Worm (Caenorhabditis elegans) whole organism, L4 larva: ENCODE measurements around the gene mrps-12.

Experiments
- F44E2.7 ChIP-seq: fragments of 200-800 bp; sonication (Bioruptor generic); IDR thresholded peaks from 2 replicates; pipeline ENCODE4 v2.1.2; 2022; ENCODE audit warnings: missing genetic modification characterization, missing compliant biosample characterization
- T20F7.1 ChIP-seq: fragments of 200-800 bp; sonication (Bioruptor generic); optimal IDR thresholded peaks from 2 replicates; lab custom pipeline; 2018; ENCODE audit warnings: mild to moderate bottlenecking, missing genetic modification characterization, missing compliant biosample characterization
- T26A8.4 ChIP-seq: fragments of 200-800 bp; sonication (Bioruptor generic); IDR thresholded peaks from 2 replicates; pipeline ENCODE4 v1.3.6; 2022; ENCODE audit warnings: missing genetic modification characterization, missing compliant biosample characterization
- Y48G9A.11 ChIP-seq: fragments of 200-800 bp; sonication (Bioruptor generic); IDR thresholded peaks from 2 replicates; pipeline ENCODE4 v1.3.6; 2022; ENCODE audit warnings: missing genetic modification reagents, missing genetic modification characterization, missing compliant biosample characterization
- Y5F2A.4 ChIP-seq: fragments of 200-800 bp; sonication (Bioruptor generic); optimal IDR thresholded peaks from 2 replicates; lab custom pipeline; 2018; ENCODE audit warnings: mild to moderate bottlenecking, missing genetic modification characterization, missing compliant biosample characterization
- Y75B8A.6 ChIP-seq: fragments of 200-800 bp; sonication (Bioruptor generic); IDR thresholded peaks from 2 replicates; pipeline ENCODE4 v1.3.6; 2022; ENCODE audit warnings: missing genetic modification reagents, missing genetic modification characterization, missing compliant biosample characterization
- ZK337.2 ChIP-seq: fragments of 200-800 bp; sonication (Bioruptor generic); IDR thresholded peaks from 2 replicates; pipeline ENCODE4 v1.3.6; 2022; ENCODE audit warnings: missing genetic modification reagents, missing genetic modification characterization, missing compliant biosample characterization
- ZK546.5 ChIP-seq, 2 experiments: sonication (generic microtip); optimal IDR thresholded peaks; 2 replicates each; lab custom pipeline; 2017; ENCODE audit warnings: missing biosample characterization in 2 of 2, missing genetic modification characterization in 2 of 2
- aha-1 ChIP-seq: fragments of 150-350 bp; peaks from one replicate; lab custom pipeline; 2014; ENCODE audit warnings: missing biosample characterization, missing genetic modification characterization
- aly-2 ChIP-seq: sonication (generic microtip); optimal IDR thresholded peaks from 2 replicates; lab custom pipeline; 2018; ENCODE audit warnings: missing biosample characterization, missing genetic modification characterization
- ceh-20 ChIP-seq: fragments of 200-800 bp; sonication (Bioruptor generic); IDR thresholded peaks from 2 replicates; pipeline ENCODE4 v1.3.6; 2022; ENCODE audit warnings: missing genetic modification reagents, missing genetic modification characterization, missing compliant biosample characterization
- ceh-28 ChIP-seq: fragments of 150-350 bp; optimal IDR thresholded peaks from 2 replicates; lab custom pipeline; 2014; ENCODE audit warnings: missing biosample characterization, missing genetic modification reagents, missing genetic modification characterization
- cey-2 ChIP-seq: sonication (generic microtip); optimal IDR thresholded peaks from 3 replicates; lab custom pipeline; 2017; ENCODE audit warnings: missing genetic modification characterization, mild to moderate bottlenecking, missing compliant biosample characterization, antibody characterized with exemption, borderline replicate concordance; ENCODE audit not compliant: insufficient read depth
- ctbp-1 ChIP-seq: fragments of 200-800 bp; sonication (Bioruptor generic); IDR thresholded peaks from 2 replicates; pipeline ENCODE4 v1.3.6; 2022; ENCODE audit warnings: missing genetic modification reagents, missing genetic modification characterization, missing compliant biosample characterization
- daf-12 ChIP-seq: fragments of 150-350 bp; optimal IDR thresholded peaks from 2 replicates; lab custom pipeline; 2014; ENCODE audit warnings: missing biosample characterization, missing genetic modification reagents, missing genetic modification characterization
- daf-16 ChIP-seq, 3 experiments: sonication (generic microtip); optimal IDR thresholded peaks; 2 replicates each; lab custom pipeline; 2016 to 2017; ENCODE audit warnings: missing genetic modification characterization in 3 of 3, missing genetic modification reagents in 3 of 3, mild to moderate bottlenecking in 2 of 3, missing compliant biosample characterization in 2 of 3, missing biosample characterization in 1 of 3, moderate library complexity in 1 of 3
- daf-19 ChIP-seq: fragments of 200-800 bp; sonication (Bioruptor generic); conservative IDR thresholded peaks from 2 replicates; pipeline ENCODE4 v1.3.6; 2022; ENCODE audit warnings: missing genetic modification characterization, missing compliant biosample characterization
- dmd-6 ChIP-seq: fragments of 200-800 bp; sonication (Bioruptor generic); IDR thresholded peaks from 2 replicates; pipeline ENCODE4 v1.3.6; 2022; ENCODE audit warnings: missing genetic modification reagents, missing genetic modification characterization, missing compliant biosample characterization
- dve-1 ChIP-seq: sonication (generic microtip); optimal IDR thresholded peaks from 2 replicates; lab custom pipeline; 2017; ENCODE audit warnings: antibody characterized with exemption, mild to moderate bottlenecking, missing genetic modification characterization, missing compliant biosample characterization; ENCODE audit not compliant: insufficient read depth
- fkh-10 ChIP-seq: fragments of 150-350 bp; optimal IDR thresholded peaks from 2 replicates; lab custom pipeline; 2014; ENCODE audit warnings: missing biosample characterization, missing genetic modification reagents, missing genetic modification characterization
- hif-1 ChIP-seq, 2 experiments: sonication (generic microtip); optimal IDR thresholded peaks; 2 replicates each; lab custom pipeline; 2016 to 2017; ENCODE audit warnings: missing compliant biosample characterization in 2 of 2, missing genetic modification characterization in 2 of 2, missing genetic modification reagents in 2 of 2, missing genotype in 2 of 2, mild to moderate bottlenecking in 1 of 2
- hlh-11 ChIP-seq: fragments of 200-800 bp; sonication (Bioruptor generic); optimal IDR thresholded peaks from 2 replicates; lab custom pipeline; 2018; ENCODE audit warnings: mild to moderate bottlenecking, missing genetic modification characterization, missing compliant biosample characterization
- hlh-30 ChIP-seq: sonication (generic microtip); optimal IDR thresholded peaks from 2 replicates; lab custom pipeline; 2017; ENCODE audit warnings: antibody characterized with exemption, mild to moderate bottlenecking, missing genetic modification characterization, missing compliant biosample characterization; ENCODE audit not compliant: insufficient read depth
- jun-1 ChIP-seq: fragments of 150-350 bp; optimal IDR thresholded peaks from 2 replicates; lab custom pipeline; 2014; ENCODE audit warnings: missing biosample characterization, missing genetic modification reagents, missing genetic modification characterization
- lin-1 ChIP-seq: fragments of 200-800 bp; sonication (Bioruptor generic); IDR thresholded peaks from 2 replicates; pipeline ENCODE4 v1.3.6; 2022; ENCODE audit warnings: missing genetic modification reagents, missing genetic modification characterization, missing compliant biosample characterization
- lin-38 ChIP-seq: fragments of 200-800 bp; sonication (Bioruptor generic); IDR thresholded peaks from 2 replicates; pipeline ENCODE4 v1.3.6; 2022; ENCODE audit warnings: missing genetic modification reagents, missing genetic modification characterization, missing compliant biosample characterization
- lsy-2 ChIP-seq, 2 experiments: fragments of 150-350 bp in 1 of 2; sonication (generic microtip) in 1 of 2; optimal IDR thresholded peaks; 2 replicates each; lab custom pipeline; 2014 to 2017; ENCODE audit warnings: missing biosample characterization in 2 of 2, missing genetic modification characterization in 2 of 2
- madf-5 ChIP-seq, 2 experiments: fragments of 200-800 bp; sonication (Bioruptor generic); IDR thresholded peaks; 2 replicates each; pipeline ENCODE4 v1.3.6; 2022; ENCODE audit warnings: missing compliant biosample characterization in 2 of 2, missing genetic modification characterization in 2 of 2
- mdt-29 ChIP-seq: fragments of 200-800 bp; sonication (Bioruptor generic); IDR thresholded peaks from 2 replicates; pipeline ENCODE4 v1.3.6; 2022; ENCODE audit warnings: missing genetic modification reagents, missing genetic modification characterization, missing compliant biosample characterization
- mep-1 ChIP-seq: fragments of 150-350 bp; sonication (generic microtip); optimal IDR thresholded peaks from 3 replicates; lab custom pipeline; 2014; ENCODE audit warnings: missing biosample characterization, missing genetic modification characterization
- mes-2 ChIP-seq: sonication (generic microtip); optimal IDR thresholded peaks from 2 replicates; lab custom pipeline; 2016; ENCODE audit warnings: missing genotype, mild to moderate bottlenecking, missing genetic modification characterization, missing compliant biosample characterization; ENCODE audit not compliant: poor library complexity, severe bottlenecking
- nhr-111 ChIP-seq: fragments of 200-800 bp; sonication (Bioruptor generic); optimal IDR thresholded peaks from 2 replicates; lab custom pipeline; 2018; ENCODE audit warnings: mild to moderate bottlenecking, missing genetic modification characterization, missing compliant biosample characterization
- nhr-41 ChIP-seq: fragments of 200-800 bp; sonication (Bioruptor generic); IDR thresholded peaks from 2 replicates; pipeline ENCODE4 v1.3.6; 2022; ENCODE audit warnings: missing genetic modification reagents, missing genetic modification characterization, missing compliant biosample characterization
- nhr-42 ChIP-seq: fragments of 200-800 bp; sonication (Bioruptor generic); IDR thresholded peaks from 2 replicates; pipeline ENCODE4 v1.3.6; 2022; ENCODE audit warnings: missing genetic modification characterization, missing compliant biosample characterization
- nhr-48 ChIP-seq: sonication (generic microtip); optimal IDR thresholded peaks from 2 replicates; lab custom pipeline; 2016; ENCODE audit warnings: mild to moderate bottlenecking, missing genetic modification characterization, missing compliant biosample characterization
- php-3 ChIP-seq: fragments of 200-800 bp; sonication (Bioruptor generic); IDR thresholded peaks from 2 replicates; pipeline ENCODE4 v1.3.6; 2022; ENCODE audit warnings: missing genetic modification reagents, missing genetic modification characterization, missing compliant biosample characterization
- pqm-1 ChIP-seq: sonication (generic microtip); optimal IDR thresholded peaks from 2 replicates; lab custom pipeline; 2017; ENCODE audit warnings: missing biosample characterization, missing genetic modification characterization
- saeg-2 ChIP-seq: fragments of 200-800 bp; sonication (Bioruptor generic); IDR thresholded peaks from 2 replicates; pipeline ENCODE4 v1.3.6; 2022; ENCODE audit warnings: missing genetic modification reagents, missing genetic modification characterization, missing compliant biosample characterization
- set-16 ChIP-seq: fragments of 200-800 bp; sonication (Bioruptor generic); IDR thresholded peaks from 2 replicates; pipeline ENCODE4 v1.3.6; 2022; ENCODE audit warnings: missing genetic modification reagents, missing genetic modification characterization, missing compliant biosample characterization
- spr-3 ChIP-seq: fragments of 200-800 bp; sonication (Bioruptor generic); optimal IDR thresholded peaks from 2 replicates; lab custom pipeline; 2018; ENCODE audit warnings: mild to moderate bottlenecking, missing genetic modification characterization, missing compliant biosample characterization
- tag-97 ChIP-seq: fragments of 200-800 bp; sonication (Bioruptor generic); IDR thresholded peaks from 2 replicates; pipeline ENCODE4 v1.3.6; 2022; ENCODE audit warnings: missing genetic modification characterization, missing compliant biosample characterization
- vab-7 ChIP-seq: fragments of 200-800 bp; sonication (Bioruptor generic); IDR thresholded peaks from 2 replicates; pipeline ENCODE4 v1.3.6; 2022; ENCODE audit warnings: missing genetic modification reagents, missing genetic modification characterization, missing compliant biosample characterization
- zag-1 ChIP-seq: fragments of 150-350 bp; optimal IDR thresholded peaks from 2 replicates; lab custom pipeline; 2014; ENCODE audit warnings: missing biosample characterization, missing genetic modification characterization
- ztf-11 ChIP-seq: fragments of 150-350 bp; optimal IDR thresholded peaks from 2 replicates; lab custom pipeline; 2014; ENCODE audit warnings: missing biosample characterization, missing genetic modification characterization

Gene mrps-12

DNA sequence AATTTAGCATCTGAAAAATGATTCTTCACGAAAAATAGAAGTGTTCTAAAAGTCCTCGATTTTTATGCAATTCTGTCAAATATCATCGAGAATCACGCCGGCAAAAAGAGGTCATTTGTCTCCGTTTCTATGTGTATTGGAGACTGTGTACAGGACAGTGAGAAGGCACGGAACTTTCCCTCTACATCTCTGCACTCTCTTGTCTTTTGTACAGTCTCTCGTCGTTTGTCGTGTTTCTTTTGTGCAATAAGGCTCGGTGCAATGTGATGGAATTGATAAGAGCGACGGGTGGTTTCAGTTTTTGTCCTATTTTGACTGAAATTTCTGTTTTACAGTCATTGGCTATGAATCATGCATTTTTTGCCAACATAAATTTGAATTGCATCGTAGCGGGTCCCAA, 6.0 kb upstream of the mrps-12 start (continued):
- no peak for TF ChIP-seq madf-5 (GFP tag; IDR thresholded peaks at IDR 0.05; lab: Robert Waterston, UW)
- TF ChIP-seq nhr-42 (GFP tag; lab: Robert Waterston, UW): no peak
- TF ChIP-seq php-3 (GFP tag; lab: Robert Waterston, UW): no peak
- no peak for TF ChIP-seq cey-2 (tag; lab: Kevin White, UChicago)
- no peak for TF ChIP-seq nhr-41 (GFP tag; lab: Robert Waterston, UW)
- TF ChIP-seq T26A8.4 (GFP tag; lab: Robert Waterston, UW): 0 out of 2 replicates have a peak, but pooled peaks have one; percentile 29
- no peak for TF ChIP-seq ztf-11 (tag; lab: Kevin White, UChicago)
- no peak for TF ChIP-seq set-16 (GFP tag; lab: Robert Waterston, UW)
- no peak for TF ChIP-seq jun-1
- TF ChIP-seq nhr-111 (GFP tag; lab: Kevin White, UChicago): no peak
- TF ChIP-seq Y75B8A.6 (GFP tag; lab: Robert Waterston, UW): no peak
- peak; percentile 84 for TF ChIP-seq dmd-6 (GFP tag; lab: Robert Waterston, UW)
- TF ChIP-seq mdt-29 (GFP tag; lab: Robert Waterston, UW): no peak
- peak; percentile 39 for TF ChIP-seq nhr-48 (tag; lab: Kevin White, UChicago)
- TF ChIP-seq hlh-11: peak; percentile 68
- TF ChIP-seq ceh-20: no peak
- TF ChIP-seq Y5F2A.4 (GFP tag; lab: Kevin White, UChicago): no peak
- peak; percentile 68 for TF ChIP-seq hlh-30
- no peak for TF ChIP-seq lin-1
- no peak for TF ChIP-seq ctbp-1 (GFP tag; lab: Robert Waterston, UW)
- TF ChIP-seq zag-1: no peak
- peak; percentile 52 for TF ChIP-seq pqm-1 (tag; lab: Kevin White, UChicago)
- no peak for TF ChIP-seq lin-38
- TF ChIP-seq dve-1 (tag; lab: Kevin White, UChicago): peak; percentile 49
- TF ChIP-seq fkh-10 (GFP tag; lab: Kevin White, UChicago): no peak
- peak in 1 of 2 experiments; percentile 25 for TF ChIP-seq lsy-2 (tag; optimal IDR thresholded peaks at IDR 0.05; lab: Kevin White, UChicago)
- TF ChIP-seq spr-3 (GFP tag; lab: Kevin White, UChicago): no peak
- no peak for TF ChIP-seq F44E2.7 (GFP tag; lab: Robert Waterston, UW)
- no peak for TF ChIP-seq ZK337.2 (GFP tag; lab: Robert Waterston, UW)
- TF ChIP-seq daf-12 (tag; lab: Kevin White, UChicago): no peak
- TF ChIP-seq aha-1 (tag; lab: Kevin White, UChicago): no peak

DNA sequence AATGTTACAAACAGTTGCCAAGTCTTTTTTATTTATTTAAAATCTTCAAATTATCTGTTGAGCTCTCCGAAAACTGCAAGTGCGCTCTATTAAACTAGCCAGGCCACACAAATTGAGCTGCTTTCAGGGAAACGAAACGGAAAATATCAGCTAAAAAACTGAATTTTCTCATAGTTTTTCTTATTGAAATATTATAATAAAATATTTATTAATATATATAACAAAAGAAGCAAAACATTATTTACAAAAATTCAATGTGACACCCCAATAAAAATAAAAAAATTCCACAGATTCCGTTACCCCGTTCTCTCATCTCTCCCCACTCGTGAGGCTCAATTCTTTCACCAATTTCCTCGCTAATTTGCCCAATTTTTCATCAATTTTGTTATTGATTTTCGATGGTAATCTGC, 5.3 kb upstream of the mrps-12 start:
- no peak for TF ChIP-seq saeg-2 (GFP tag; lab: Robert Waterston, UW)
- TF ChIP-seq aly-2: no peak
- TF ChIP-seq nhr-111 (GFP tag; lab: Kevin White, UChicago): no peak
- TF ChIP-seq lsy-2 (tag; optimal IDR thresholded peaks at IDR 0.05; lab: Kevin White, UChicago): peak in 1 of 2 experiments; percentile 39
- no peak for TF ChIP-seq daf-19 (GFP tag; lab: Robert Waterston, UW)
- TF ChIP-seq T20F7.1 (GFP tag; lab: Kevin White, UChicago): no peak
- no peak for TF ChIP-seq daf-16 (GFP tag; optimal IDR thresholded peaks at IDR 0.05; lab: Kevin White, UChicago)
- no peak for TF ChIP-seq daf-16 (tag; optimal IDR thresholded peaks at IDR 0.05; lab: Kevin White, UChicago)
- peak; percentile 64 for TF ChIP-seq aha-1 (tag; lab: Kevin White, UChicago)
- no peak for TF ChIP-seq Y48G9A.11
- TF ChIP-seq tag-97: no peak
- no peak for TF ChIP-seq php-3 (GFP tag; lab: Robert Waterston, UW)
- TF ChIP-seq ceh-28 (tag; lab: Kevin White, UChicago): no peak
- peak; percentile 67 for TF ChIP-seq mes-2 (tag; lab: Kevin White, UChicago)
- no peak for TF ChIP-seq ZK546.5 (tag; optimal IDR thresholded peaks at IDR 0.05; lab: Kevin White, UChicago)
- peak in 1 of 2 experiments; percentile 64 for TF ChIP-seq hif-1 (tag; optimal IDR thresholded peaks at IDR 0.05; lab: Kevin White, UChicago)
- peak; percentile 72 for TF ChIP-seq lin-38
- TF ChIP-seq dmd-6 (GFP tag; lab: Robert Waterston, UW): no peak
- TF ChIP-seq vab-7: 0 out of 2 replicates have a peak, but pooled peaks have one; percentile 9
- TF ChIP-seq mep-1: peak; percentile 19
